Worm (Caenorhabditis elegans) whole organism, L2 larva: ENCODE results near the gene F26F4.8.

Experiments used
- ama-1 ChIP-seq: fragments of 150-350 bp; optimal IDR thresholded peaks from 2 replicates; lab custom pipeline; 2018; ENCODE audit warnings: inconsistent platforms
- ceh-82 ChIP-seq: fragments of 150-350 bp; optimal IDR thresholded peaks from 2 replicates; lab custom pipeline; 2014; ENCODE audit warnings: missing biosample characterization, missing genetic modification characterization
- dmd-4 ChIP-seq: sonication (generic microtip); optimal IDR thresholded peaks from 2 replicates; lab custom pipeline; 2017; ENCODE audit warnings: missing biosample characterization, missing genetic modification characterization
- elt-3 ChIP-seq: sonication (generic microtip); optimal IDR thresholded peaks from 2 replicates; lab custom pipeline; 2017; ENCODE audit warnings: missing biosample characterization, missing genetic modification characterization
- lin-39 ChIP-seq: fragments of 150-350 bp; optimal IDR thresholded peaks from 2 replicates; lab custom pipeline; 2014; ENCODE audit warnings: missing biosample characterization, missing genetic modification reagents, missing genetic modification characterization
- mdl-1 ChIP-seq, 2 experiments: fragments of 150-350 bp in 1 of 2; sonication (generic microtip) in 1 of 2; optimal IDR thresholded peaks; 2 replicates each; lab custom pipeline; 2017; ENCODE audit warnings: missing biosample characterization in 2 of 2, missing genetic modification characterization in 2 of 2
- nhr-237 ChIP-seq: fragments of 150-350 bp; optimal IDR thresholded peaks from 2 replicates; lab custom pipeline; 2014; ENCODE audit warnings: missing biosample characterization, missing genetic modification characterization
- unc-62 ChIP-seq: fragments of 150-350 bp; optimal IDR thresholded peaks from 2 replicates; lab custom pipeline; 2014; ENCODE audit warnings: missing biosample characterization, missing genetic modification reagents, missing genetic modification characterization

DNA sequence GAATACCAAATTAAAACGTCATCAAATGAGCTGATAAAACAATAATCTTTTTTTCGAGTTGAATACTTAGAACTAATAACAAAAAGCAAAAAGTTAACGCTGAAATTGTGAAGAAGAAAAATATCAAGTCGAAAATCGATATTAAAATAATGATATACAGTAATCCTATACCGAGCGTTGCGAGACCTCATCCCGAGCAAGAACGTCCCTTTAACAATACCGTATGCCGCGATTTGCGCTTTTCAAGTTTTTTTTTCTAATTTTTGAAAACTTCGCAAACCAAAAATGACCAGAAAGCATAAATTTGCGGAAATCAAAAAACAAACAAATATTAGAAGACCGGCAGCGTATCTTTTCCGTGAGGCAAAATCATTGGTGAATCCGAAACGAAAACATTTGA, 14.3 kb downstream of the F26F4.8 start, which contains the start of gene F26F4.5:
- no peak for TF ChIP-seq ama-1 (lab: Kevin White, UChicago)
- TF ChIP-seq nhr-237 (tag; lab: Kevin White, UChicago): no peak
- no peak for TF ChIP-seq mdl-1 (tag; optimal IDR thresholded peaks at IDR 0.05; lab: Kevin White, UChicago)
- no peak for TF ChIP-seq elt-3 (tag; lab: Kevin White, UChicago)
- TF ChIP-seq lin-39: no peak
- TF ChIP-seq dmd-4: no peak
- no peak for TF ChIP-seq unc-62 (GFP tag; lab: Kevin White, UChicago)
- no peak for TF ChIP-seq ceh-82
